Fruit fly (Drosophila melanogaster) whole organism, prepupa: ENCODE measurements around the gene CG5080.

ENCODE experiments used
- CG10631 ChIP-seq: fragments of 200-800 bp; sonication (Bioruptor generic); optimal IDR thresholded peaks from 2 replicates; lab custom pipeline; 2016; ENCODE audit warnings: missing biosample characterization, missing genetic modification characterization
- CG10669 ChIP-seq: fragments of 200-800 bp; sonication (Bioruptor generic); optimal IDR thresholded peaks from 3 replicates; lab custom pipeline; 2018; ENCODE audit warnings: missing biosample characterization, mild to moderate bottlenecking, missing genetic modification characterization, moderate library complexity
- CG11294 ChIP-seq: fragments of 200-800 bp; sonication (Bioruptor generic); IDR thresholded peaks from 2 replicates; pipeline ENCODE4 v1.3.6; 2022; ENCODE audit warnings: missing biosample characterization, missing genetic modification characterization
- CG15336 ChIP-seq: fragments of 200-800 bp; sonication (Bioruptor generic); IDR thresholded peaks from 2 replicates; pipeline ENCODE4 v1.3.6; 2022; ENCODE audit warnings: missing biosample characterization, missing genetic modification characterization
- CG1621 ChIP-seq: fragments of 200-800 bp; sonication (Bioruptor generic); optimal IDR thresholded peaks from 3 replicates; lab custom pipeline; 2018; ENCODE audit warnings: missing biosample characterization, mild to moderate bottlenecking, missing genetic modification characterization
- CG16779 ChIP-seq: fragments of 200-800 bp; sonication (Bioruptor generic); optimal IDR thresholded peaks from 3 replicates; lab custom pipeline; 2017; ENCODE audit warnings: missing biosample characterization, mild to moderate bottlenecking, missing genetic modification characterization
- CG3032 ChIP-seq: fragments of 200-800 bp; optimal IDR thresholded peaks from 2 replicates; lab custom pipeline; 2019; ENCODE audit warnings: missing biosample characterization, mild to moderate bottlenecking, missing genetic modification characterization, moderate library complexity
- CG32006 ChIP-seq: fragments of 200-800 bp; sonication (Bioruptor generic); optimal IDR thresholded peaks from 3 replicates; lab custom pipeline; 2017; ENCODE audit warnings: missing biosample characterization, mild to moderate bottlenecking, missing genetic modification characterization
- CG34406 ChIP-seq: fragments of 200-800 bp; sonication (Bioruptor generic); optimal IDR thresholded peaks from 3 replicates; lab custom pipeline; 2016; ENCODE audit warnings: missing biosample characterization, missing genetic modification characterization
- CG4318 ChIP-seq: fragments of 200-800 bp; sonication (Bioruptor generic); optimal IDR thresholded peaks from 3 replicates; lab custom pipeline; 2017; ENCODE audit warnings: missing biosample characterization, mild to moderate bottlenecking, missing genetic modification characterization
- CG6163 ChIP-seq: fragments of 200-800 bp; sonication (Bioruptor generic); IDR thresholded peaks from 3 replicates; pipeline ENCODE4 v1.3.6; 2022; ENCODE audit warnings: missing biosample characterization, missing genetic modification characterization
- CG6276 ChIP-seq: fragments of 200-800 bp; sonication (Bioruptor generic); optimal IDR thresholded peaks from 2 replicates; lab custom pipeline; 2017; ENCODE audit warnings: missing biosample characterization, mild to moderate bottlenecking, missing genetic modification characterization
- CG6792 ChIP-seq: fragments of 200-800 bp; sonication (Bioruptor generic); optimal IDR thresholded peaks from 3 replicates; lab custom pipeline; 2016; ENCODE audit warnings: missing biosample characterization, missing genetic modification characterization
- CG6808 ChIP-seq: fragments of 200-800 bp; sonication (Bioruptor generic); optimal IDR thresholded peaks from 3 replicates; lab custom pipeline; 2017; ENCODE audit warnings: missing biosample characterization, missing genetic modification characterization, mild to moderate bottlenecking, moderate library complexity, missing genetic modification reagents
- CG8119 ChIP-seq: fragments of 200-800 bp; sonication (Bioruptor generic); IDR thresholded peaks from 3 replicates; pipeline ENCODE4 v1.3.6; 2022; ENCODE audit warnings: missing biosample characterization, missing genetic modification characterization
- CG8319 ChIP-seq: fragments of 200-800 bp; sonication (Bioruptor generic); optimal IDR thresholded peaks from 3 replicates; lab custom pipeline; 2016; ENCODE audit warnings: missing biosample characterization, missing genetic modification characterization
- CG8632 ChIP-seq: fragments of 200-800 bp; sonication (Bioruptor generic); optimal IDR thresholded peaks from 3 replicates; lab custom pipeline; 2016; ENCODE audit warnings: missing biosample characterization, missing genetic modification characterization
- Eip75B ChIP-seq: fragments of 200-800 bp; sonication (Bioruptor generic); optimal IDR thresholded peaks from 3 replicates; lab custom pipeline; 2016; ENCODE audit warnings: missing biosample characterization, missing genetic modification characterization
- Eip78C ChIP-seq: fragments of 200-800 bp; sonication (Bioruptor generic); peaks from one replicate; lab custom pipeline; 2016; ENCODE audit warnings: missing biosample characterization, missing genetic modification characterization
- Eip93F ChIP-seq: fragments of 200-800 bp; sonication (Bioruptor generic); optimal IDR thresholded peaks from 2 replicates; lab custom pipeline; 2016; ENCODE audit warnings: missing biosample characterization, mild to moderate bottlenecking, missing genetic modification characterization
- Ets21C ChIP-seq: fragments of 200-800 bp; sonication (Bioruptor generic); optimal IDR thresholded peaks from 3 replicates; lab custom pipeline; 2016; ENCODE audit warnings: missing biosample characterization, missing genetic modification characterization
- Hr4 ChIP-seq: fragments of 200-800 bp; sonication (Bioruptor generic); optimal IDR thresholded peaks from 3 replicates; lab custom pipeline; 2016; ENCODE audit warnings: missing biosample characterization, missing genetic modification characterization
- Lpt ChIP-seq: fragments of 200-800 bp; sonication (Bioruptor generic); optimal IDR thresholded peaks from 3 replicates; lab custom pipeline; 2016; ENCODE audit warnings: missing biosample characterization, missing genetic modification characterization
- Met ChIP-seq: fragments of 200-800 bp; sonication (Bioruptor generic); optimal IDR thresholded peaks from 3 replicates; lab custom pipeline; 2016; ENCODE audit warnings: missing biosample characterization, missing genetic modification characterization
- Sox102F ChIP-seq: fragments of 200-800 bp; sonication (Bioruptor generic); optimal IDR thresholded peaks from 2 replicates; lab custom pipeline; 2016; ENCODE audit warnings: missing biosample characterization, mild to moderate bottlenecking, missing genetic modification characterization
- achi ChIP-seq: fragments of 200-800 bp; sonication (Bioruptor generic); optimal IDR thresholded peaks from 3 replicates; lab custom pipeline; 2016; ENCODE audit warnings: missing biosample characterization, missing genetic modification characterization
- acj6 ChIP-seq: fragments of 200-800 bp; sonication (Bioruptor generic); optimal IDR thresholded peaks from 3 replicates; lab custom pipeline; 2016; ENCODE audit warnings: missing biosample characterization, missing genetic modification characterization
- cyc ChIP-seq: fragments of 200-800 bp; sonication (Bioruptor generic); optimal IDR thresholded peaks from 3 replicates; lab custom pipeline; 2016; ENCODE audit warnings: missing biosample characterization, missing genetic modification characterization
- dac ChIP-seq: fragments of 200-800 bp; sonication (Bioruptor generic); optimal IDR thresholded peaks from 2 replicates; lab custom pipeline; 2017; ENCODE audit warnings: missing biosample characterization, mild to moderate bottlenecking, missing genetic modification characterization
- dsx ChIP-seq: fragments of 200-800 bp; optimal IDR thresholded peaks from 3 replicates; lab custom pipeline; 2019; ENCODE audit warnings: missing biosample characterization, mild to moderate bottlenecking, missing genetic modification characterization, moderate library complexity; ENCODE audit not compliant: poor library complexity, severe bottlenecking
- eg ChIP-seq: fragments of 200-800 bp; sonication (Bioruptor generic); IDR thresholded peaks from 3 replicates; pipeline ENCODE4 v1.3.6; 2022; ENCODE audit warnings: missing biosample characterization, missing genetic modification characterization
- esn ChIP-seq: fragments of 200-800 bp; sonication (Bioruptor generic); optimal IDR thresholded peaks from 2 replicates; lab custom pipeline; 2016; ENCODE audit warnings: missing biosample characterization, mild to moderate bottlenecking, missing genetic modification characterization, moderate library complexity
- fd85E ChIP-seq: fragments of 200-800 bp; sonication (Bioruptor generic); optimal IDR thresholded peaks from 3 replicates; lab custom pipeline; 2016; ENCODE audit warnings: missing biosample characterization, missing genetic modification characterization
- fkh ChIP-seq: fragments of 200-800 bp; sonication (Bioruptor generic); optimal IDR thresholded peaks from 3 replicates; lab custom pipeline; 2017; ENCODE audit warnings: missing biosample characterization, mild to moderate bottlenecking, missing genetic modification characterization, moderate library complexity
- net ChIP-seq: fragments of 200-800 bp; sonication (Bioruptor generic); optimal IDR thresholded peaks from 3 replicates; lab custom pipeline; 2016; ENCODE audit warnings: missing biosample characterization, missing genetic modification characterization
- salr ChIP-seq, 2 experiments: fragments of 200-800 bp; sonication (Bioruptor generic); optimal IDR thresholded peaks; 3 replicates each; lab custom pipeline; 2016 to 2018; ENCODE audit warnings: missing biosample characterization in 2 of 2, missing genetic modification characterization in 2 of 2, mild to moderate bottlenecking in 1 of 2
- svp ChIP-seq: fragments of 200-800 bp; sonication (Bioruptor generic); peaks from one replicate; lab custom pipeline; 2016; ENCODE audit warnings: missing biosample characterization, missing genetic modification characterization
- topi ChIP-seq: fragments of 200-800 bp; sonication (Bioruptor generic); optimal IDR thresholded peaks from 3 replicates; lab custom pipeline; 2016; ENCODE audit warnings: missing biosample characterization, missing genetic modification characterization

Gene CG5080

dm6 chr2L:1123078-1123818 lies 40.4 kb downstream of the CG5080 start:
- TF ChIP-seq CG8632 (GFP tag; lab: Kevin White, UChicago) = no peak
- TF ChIP-seq CG11294 (GFP tag; lab: Robert Waterston, UW) = no peak
- no peak for TF ChIP-seq CG6163
- TF ChIP-seq fkh (GFP tag; lab: Kevin White, UChicago) = peak; percentile 82
- TF ChIP-seq cyc (GFP tag; lab: Kevin White, UChicago) = no peak
- TF ChIP-seq Eip78C = peak; percentile 40
- no peak for TF ChIP-seq CG16779
- peak; percentile 72 for TF ChIP-seq svp (GFP tag; lab: Kevin White, UChicago)
- no peak for TF ChIP-seq eg (GFP tag; lab: Robert Waterston, UW)
- TF ChIP-seq, all 60 proteins: peak for 3

dm6 chr2L:1122711-1122960 lies 41.0 kb downstream of the CG5080 start:
- TF ChIP-seq CG16779 = no peak
- peak; percentile 29 for TF ChIP-seq fkh (GFP tag; lab: Kevin White, UChicago)
- no peak for TF ChIP-seq CG34406 (GFP tag; lab: Kevin White, UChicago)
- no peak for TF ChIP-seq CG1621 (tag; lab: Kevin White, UChicago)
- TF ChIP-seq CG4318 (GFP tag; lab: Kevin White, UChicago) = no peak

- TF ChIP-seq CG8319 (GFP tag; lab: Kevin White, UChicago) = no peak
- TF ChIP-seq Hr4 (GFP tag; lab: Kevin White, UChicago) = no peak
- TF ChIP-seq svp (GFP tag; lab: Kevin White, UChicago) = peak; percentile 34
- no peak for TF ChIP-seq CG8632 (GFP tag; lab: Kevin White, UChicago)
- TF ChIP-seq fd85E (GFP tag; lab: Kevin White, UChicago) = no peak
- TF ChIP-seq Eip78C = peak; percentile 21
- no peak for TF ChIP-seq dac
- TF ChIP-seq net = no peak
- TF ChIP-seq Eip75B (GFP tag; lab: Kevin White, UChicago) = no peak
- TF ChIP-seq Met (GFP tag; lab: Kevin White, UChicago) = no peak
- TF ChIP-seq Lpt (GFP tag; lab: Kevin White, UChicago) = no peak
- TF ChIP-seq CG4318 (GFP tag; lab: Kevin White, UChicago) = no peak
- no peak for TF ChIP-seq CG3032
- no peak for TF ChIP-seq Ets21C (GFP tag; lab: Kevin White, UChicago)
These were observed 41.6 kb downstream of the CG5080 start for dm6 chr2L:1121942-1122710.

dm6 chr2L:1120206-1120902 lies 43.3 kb downstream of the CG5080 start:
- TF ChIP-seq CG1621 (tag; lab: Kevin White, UChicago) (no peak), CG6163 (peak; percentile 23; the same call in 1 of the 3 replicates)

dm6 chr2L:1118880-1119809 lies 44.5 kb downstream of the CG5080 start:
- TF ChIP-seq esn (GFP tag; lab: Kevin White, UChicago) = peak; percentile 82
- TF ChIP-seq salr (GFP tag; optimal IDR thresholded peaks at IDR 0.05; lab: Kevin White, UChicago) = peak in 1 of 2 experiments; percentile 73
- TF ChIP-seq CG10631 (GFP tag; lab: Kevin White, UChicago) = peak; percentile 68
- TF ChIP-seq Hr4 (GFP tag; lab: Kevin White, UChicago) = peak; percentile 84
- TF ChIP-seq CG6808 = peak; percentile 52
- TF ChIP-seq topi (GFP tag; lab: Kevin White, UChicago) = peak; percentile 81
- TF ChIP-seq CG11294 (GFP tag; lab: Robert Waterston, UW) = peak; percentile 79
- peak; percentile 62 for TF ChIP-seq Eip93F (GFP tag; lab: Kevin White, UChicago)
- TF ChIP-seq CG8119 (GFP tag; lab: Robert Waterston, UW) = peak; percentile 73
- TF ChIP-seq CG6792 = peak; percentile 77
- TF ChIP-seq CG10669 (GFP tag; lab: Kevin White, UChicago) = peak; percentile 62
- TF ChIP-seq CG32006 = peak; percentile 85
- peak; percentile 31 for TF ChIP-seq CG4318 (GFP tag; lab: Kevin White, UChicago)
- peak; percentile 84 for TF ChIP-seq acj6
- TF ChIP-seq achi (GFP tag; lab: Kevin White, UChicago) = peak; percentile 76
- peak; percentile 34 for TF ChIP-seq dsx (GFP tag; lab: Kevin White, UChicago)
- TF ChIP-seq CG6276 (GFP tag; lab: Kevin White, UChicago) = peak; percentile 72
- peak; percentile 78 for TF ChIP-seq CG34406 (GFP tag; lab: Kevin White, UChicago)
- TF ChIP-seq CG15336 (GFP tag; lab: Robert Waterston, UW) = peak; percentile 78
- TF ChIP-seq Sox102F (GFP tag; lab: Kevin White, UChicago) = peak; percentile 82
